Worm (Caenorhabditis elegans): Measurements from ENCODE around the gene W06B4.2.
A peak's percentile ranks its signal among the peaks of the same experiment; 100 is the strongest.

Gene W06B4.2

DNA sequence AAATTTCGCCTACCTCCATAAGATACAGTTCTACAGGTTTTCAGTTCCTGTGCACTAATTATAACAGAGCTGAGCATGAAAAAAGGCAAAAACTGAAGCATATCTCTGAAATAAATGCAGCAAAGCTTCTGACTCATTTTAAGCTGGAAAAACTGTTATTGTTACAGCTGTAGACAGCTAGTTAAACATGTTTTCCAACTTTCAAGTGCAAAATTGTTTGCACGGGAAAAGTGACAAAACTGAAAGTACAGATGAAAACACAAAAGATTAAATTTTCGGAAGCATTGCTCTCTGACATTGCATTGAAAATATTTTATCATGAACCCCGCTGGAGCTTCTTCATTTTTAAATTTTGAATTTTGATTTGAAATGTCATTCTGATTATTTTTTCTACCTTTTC lies 22.8 kb downstream of the W06B4.2 start, which contains the start of gene T05C1.5:
Gene T05C1.5 (minus strand): TSS at position 101 of the 400 bp plus-strand sequence.
- TF ChIP-seq fkh-2 (tag; optimal IDR thresholded peaks at IDR 0.05) (no peak), skn-1 (tag; optimal IDR thresholded peaks at IDR 0.05) (no peak), pqm-1 (tag; optimal IDR thresholded peaks at IDR 0.05) (no peak), fkh-10 (GFP tag; optimal IDR thresholded peaks at IDR 0.05) (no peak), ZK546.5 (tag; optimal IDR thresholded peaks at IDR 0.05) (no peak)

DNA sequence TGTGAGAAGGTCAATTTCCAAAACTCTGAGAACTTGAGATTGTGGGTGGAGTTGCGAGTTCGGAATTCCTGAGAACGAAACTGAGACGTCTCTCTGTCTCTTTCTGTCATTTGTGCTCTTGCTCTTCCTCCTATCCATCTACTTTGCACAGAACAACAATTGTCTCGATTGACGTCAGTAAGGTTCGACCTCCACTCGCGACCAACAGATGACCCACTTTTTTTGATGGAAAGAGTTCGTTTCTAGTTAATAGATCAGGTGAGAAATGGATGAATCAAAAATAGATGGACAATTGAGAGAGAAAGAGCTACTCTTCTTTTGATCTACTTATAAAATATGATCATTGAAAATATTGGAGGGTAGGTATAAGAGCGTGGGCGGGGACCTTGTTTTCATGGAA lies 26.6 kb downstream of the W06B4.2 start:
- TF ChIP-seq nfya-1 (tag; optimal IDR thresholded peaks at IDR 0.05; ENCODE audit: insufficient read depth) = peak; percentile 19
- peak; percentile 31 for TF ChIP-seq lin-39 (tag; optimal IDR thresholded peaks at IDR 0.05)
- no peak for TF ChIP-seq elt-3 (tag; optimal IDR thresholded peaks at IDR 0.05)

DNA sequence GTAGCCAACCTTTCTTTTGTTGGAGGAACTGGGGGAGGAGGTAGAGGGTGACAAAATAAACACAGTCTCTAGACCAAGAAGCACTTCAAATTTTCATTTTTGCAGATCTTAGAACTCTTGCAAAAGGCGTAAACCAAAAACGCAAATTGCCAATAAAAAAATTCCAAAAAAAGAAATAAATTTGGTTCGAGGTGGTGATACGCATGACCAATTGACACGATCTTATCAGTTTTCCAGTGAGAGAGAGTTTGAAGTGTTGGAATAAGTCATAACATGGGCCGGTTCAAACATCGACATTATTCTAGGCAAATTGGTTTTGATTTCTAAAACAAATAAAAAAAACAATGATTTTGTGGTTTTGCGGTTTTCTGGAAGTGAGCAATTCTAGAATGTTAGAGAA lies 27.9 kb downstream of the W06B4.2 start:
- TF ChIP-seq elt-2 (tag; optimal IDR thresholded peaks at IDR 0.05) (peak; percentile 59), R02D3.7 (tag; optimal IDR thresholded peaks at IDR 0.05) (no peak)

DNA sequence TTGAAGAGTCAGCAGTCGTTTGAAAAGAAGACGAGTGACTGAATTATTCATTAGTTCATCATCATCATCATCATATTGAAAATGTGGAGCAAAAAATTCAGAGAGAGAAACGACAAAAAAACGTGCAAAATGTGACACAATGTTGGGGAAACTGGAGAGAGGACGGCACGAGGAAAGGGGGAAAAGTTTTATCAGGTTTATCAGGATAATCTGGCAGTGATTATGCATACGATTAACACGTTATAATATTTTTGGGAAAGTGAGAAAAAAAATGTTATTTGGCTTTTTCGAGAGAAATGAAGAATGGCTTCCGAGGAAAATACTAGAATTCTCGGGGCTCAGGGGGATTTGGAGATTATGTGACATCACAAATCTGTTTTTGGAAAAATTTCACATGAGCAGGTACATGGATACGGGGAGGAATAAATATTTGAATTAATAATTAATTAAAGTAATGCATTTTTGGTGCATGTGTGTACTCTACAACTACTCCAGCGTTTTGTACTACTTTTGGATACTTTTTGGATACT lies 37.2 kb downstream of the W06B4.2 start, which contains the start of gene camt-1:
Gene camt-1 (minus strand): TSS at position 51 of the 530 bp plus-strand sequence.
- TF ChIP-seq lin-39 (tag; optimal IDR thresholded peaks at IDR 0.05) (no peak), jun-1 (tag; optimal IDR thresholded peaks at IDR 0.05) (no peak), skn-1 (tag; optimal IDR thresholded peaks at IDR 0.05) (no peak)

DNA sequence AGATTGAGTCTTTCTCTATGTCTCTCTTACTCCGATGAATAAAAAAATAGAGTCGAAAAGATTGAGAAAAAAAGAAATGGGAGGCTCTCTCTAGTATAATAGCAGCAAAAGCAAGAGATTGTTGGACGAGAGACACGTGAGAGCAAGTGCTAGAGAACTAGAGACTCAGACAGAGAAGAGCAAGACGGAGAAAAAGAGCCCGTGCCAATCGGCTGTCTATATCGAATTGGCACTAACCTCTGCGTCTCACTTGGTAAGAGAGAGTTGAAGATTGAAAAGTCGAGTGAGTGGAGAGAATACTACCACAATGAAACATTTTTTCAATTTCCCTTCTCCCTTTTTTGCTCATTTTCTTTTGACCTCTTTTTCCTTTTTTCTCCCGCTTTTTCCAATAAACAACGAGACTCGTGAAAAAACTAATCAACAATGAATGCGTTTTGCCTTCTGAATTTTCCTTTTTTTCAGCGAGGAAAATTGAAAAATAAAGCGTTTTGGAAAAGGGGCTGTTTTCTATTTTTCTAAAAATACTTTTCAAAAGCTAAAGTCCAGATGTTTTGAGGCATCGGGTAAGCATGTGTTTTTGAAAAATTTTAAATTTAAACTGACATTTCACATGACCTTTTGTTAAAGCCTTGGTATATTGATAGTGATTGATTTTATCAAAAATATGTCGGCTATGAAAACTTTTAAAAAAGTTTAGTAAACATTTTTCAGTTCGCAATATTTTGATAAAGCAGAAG lies 38.8 kb downstream of the W06B4.2 start:
- TF ChIP-seq ceh-28 (tag; optimal IDR thresholded peaks at IDR 0.05) (no peak), ztf-4 (tag; optimal IDR thresholded peaks at IDR 0.05) (no peak), hmg-11 (tag; optimal IDR thresholded peaks at IDR 0.05) (peak; percentile 86), nfya-1 (tag; optimal IDR thresholded peaks at IDR 0.05; ENCODE audit: insufficient read depth) (peak; percentile 93), R02D3.7 (tag; optimal IDR thresholded peaks at IDR 0.05) (no peak), jun-1 (tag; optimal IDR thresholded peaks at IDR 0.05) (peak; percentile 28), elt-2 (tag; optimal IDR thresholded peaks at IDR 0.05) (peak; percentile 56), lin-15B (tag; optimal IDR thresholded peaks at IDR 0.05) (peak; percentile 35), elt-1 (tag; optimal IDR thresholded peaks at IDR 0.05) (no peak), mdl-1 (tag; optimal IDR thresholded peaks at IDR 0.05) (peak; percentile 22), unc-62 (GFP tag; optimal IDR thresholded peaks at IDR 0.05) (peak; percentile 11), aly-2 (tag; optimal IDR thresholded peaks at IDR 0.05) (no peak), ama-1 (optimal IDR thresholded peaks at IDR 0.05) (peak; percentile 19), nhr-77 (tag; optimal IDR thresholded peaks at IDR 0.05) (no peak), skn-1 (tag; optimal IDR thresholded peaks at IDR 0.05) (no peak), nhr-76 (tag; optimal IDR thresholded peaks at IDR 0.05) (no peak), ztf-11 (tag; optimal IDR thresholded peaks at IDR 0.05) (no peak), lin-39 (tag; optimal IDR thresholded peaks at IDR 0.05) (peak; percentile 46), fkh-10 (GFP tag; optimal IDR thresholded peaks at IDR 0.05) (peak; percentile 39), nhr-11 (tag; optimal IDR thresholded peaks at IDR 0.05) (peak; percentile 22), snpc-4 (tag; optimal IDR thresholded peaks at IDR 0.05) (peak; percentile 34), ceh-82 (tag; optimal IDR thresholded peaks at IDR 0.05) (no peak), pha-4 (tag; optimal IDR thresholded peaks at IDR 0.05) (peak; percentile 77), pqm-1 (tag; optimal IDR thresholded peaks at IDR 0.05) (peak; percentile 40)

DNA sequence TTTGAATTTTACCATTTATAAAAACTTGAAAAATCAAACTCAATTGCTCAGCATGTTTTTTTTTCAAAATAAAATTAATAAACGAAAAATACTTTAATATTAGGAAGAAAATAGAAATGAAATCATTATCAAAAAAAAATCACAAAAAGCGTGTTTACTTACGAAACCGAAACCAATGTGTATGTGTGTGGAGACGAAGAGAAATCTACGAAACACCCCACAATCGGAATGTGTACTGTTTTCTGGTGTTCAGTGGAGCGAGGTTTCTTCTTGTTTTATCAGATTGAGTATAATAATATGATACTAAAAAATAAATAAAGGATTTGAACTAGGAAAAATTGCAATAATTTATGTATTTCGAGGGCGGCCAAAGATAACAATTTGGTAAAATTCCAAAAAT lies 39.7 kb downstream of the W06B4.2 start:
- TF ChIP-seq elt-2 (tag; optimal IDR thresholded peaks at IDR 0.05) (peak; percentile 60), elt-1 (tag; optimal IDR thresholded peaks at IDR 0.05) (no peak), skn-1 (tag; optimal IDR thresholded peaks at IDR 0.05) (no peak), nfya-1 (tag; optimal IDR thresholded peaks at IDR 0.05; ENCODE audit: insufficient read depth) (peak; percentile 12), R02D3.7 (tag; optimal IDR thresholded peaks at IDR 0.05) (no peak), unc-62 (GFP tag; optimal IDR thresholded peaks at IDR 0.05) (no peak), pha-4 (tag; optimal IDR thresholded peaks at IDR 0.05) (peak; percentile 94), ceh-9 (tag; optimal IDR thresholded peaks at IDR 0.05) (no peak), pqm-1 (tag; optimal IDR thresholded peaks at IDR 0.05) (peak; percentile 63)
